Worm (Caenorhabditis elegans) whole organism, L2 larva: ENCODE measurements around the gene T21D12.11.

Experiments
- C34F6.9 ChIP-seq: fragments of 150-350 bp; optimal IDR thresholded peaks from 2 replicates; lab custom pipeline; 2014; ENCODE audit warnings: missing biosample characterization, missing genetic modification characterization
- F13H6.1 ChIP-seq: sonication (generic microtip); optimal IDR thresholded peaks from 2 replicates; lab custom pipeline; 2016; ENCODE audit warnings: missing genetic modification characterization, missing compliant biosample characterization
- R02D3.7 ChIP-seq: fragments of 150-350 bp; optimal IDR thresholded peaks from 2 replicates; lab custom pipeline; 2014; ENCODE audit warnings: missing biosample characterization, missing genetic modification characterization
- Y55F3AM.14 ChIP-seq: fragments of 200-800 bp; sonication (Bioruptor generic); optimal IDR thresholded peaks from 2 replicates; lab custom pipeline; 2018; ENCODE audit warnings: mild to moderate bottlenecking, missing genetic modification characterization, missing compliant biosample characterization
- ZK546.5 ChIP-seq: sonication (generic microtip); optimal IDR thresholded peaks from 2 replicates; lab custom pipeline; 2017; ENCODE audit warnings: missing biosample characterization, missing genetic modification characterization
- alr-1 ChIP-seq: fragments of 150-350 bp; optimal IDR thresholded peaks from 2 replicates; lab custom pipeline; 2014; ENCODE audit warnings: missing biosample characterization, missing genetic modification characterization
- ama-1 ChIP-seq: fragments of 150-350 bp; optimal IDR thresholded peaks from 2 replicates; lab custom pipeline; 2018; ENCODE audit warnings: inconsistent platforms
- blmp-1 ChIP-seq: sonication (generic microtip); optimal IDR thresholded peaks from 2 replicates; lab custom pipeline; 2017; ENCODE audit warnings: missing genetic modification characterization, mild to moderate bottlenecking, missing compliant biosample characterization, antibody characterized with exemption, moderate library complexity; ENCODE audit not compliant: insufficient read depth
- ceh-82 ChIP-seq: fragments of 150-350 bp; optimal IDR thresholded peaks from 2 replicates; lab custom pipeline; 2014; ENCODE audit warnings: missing biosample characterization, missing genetic modification characterization
- crh-2 ChIP-seq: sonication (generic microtip); optimal IDR thresholded peaks from 2 replicates; lab custom pipeline; 2017; ENCODE audit warnings: missing biosample characterization, missing genetic modification characterization
- egl-27 ChIP-seq: sonication (generic microtip); optimal IDR thresholded peaks from 3 replicates; lab custom pipeline; 2017; ENCODE audit warnings: missing biosample characterization, missing genetic modification reagents, missing genetic modification characterization
- elt-1 ChIP-seq: fragments of 150-350 bp; optimal IDR thresholded peaks from 2 replicates; lab custom pipeline; 2014; ENCODE audit warnings: missing biosample characterization, missing genetic modification characterization
- fos-1 ChIP-seq: fragments of 150-350 bp; optimal IDR thresholded peaks from 2 replicates; lab custom pipeline; 2014; ENCODE audit warnings: missing biosample characterization, missing genetic modification characterization
- gmeb-1 ChIP-seq: fragments of 150-350 bp; optimal IDR thresholded peaks from 2 replicates; lab custom pipeline; 2014; ENCODE audit warnings: missing biosample characterization, missing genetic modification characterization
- lin-11 ChIP-seq: fragments of 150-350 bp; sonication (generic microtip); optimal IDR thresholded peaks from 2 replicates; lab custom pipeline; 2014; ENCODE audit warnings: missing biosample characterization, missing genetic modification characterization, inconsistent platforms, mixed read lengths
- lin-13 ChIP-seq: fragments of 150-350 bp; optimal IDR thresholded peaks from 2 replicates; lab custom pipeline; 2014; ENCODE audit warnings: missing biosample characterization, missing genetic modification reagents, missing genetic modification characterization
- lsy-2 ChIP-seq, 2 experiments: fragments of 150-350 bp in 1 of 2; sonication (generic microtip) in 1 of 2; optimal IDR thresholded peaks; 2 replicates each; lab custom pipeline; 2014 to 2017; ENCODE audit warnings: missing biosample characterization in 2 of 2, missing genetic modification characterization in 2 of 2
- mab-5 ChIP-seq: fragments of 150-350 bp; optimal IDR thresholded peaks from 2 replicates; lab custom pipeline; 2014; ENCODE audit warnings: missing biosample characterization, missing genetic modification characterization
- mbf-1 ChIP-seq: sonication (generic microtip); optimal IDR thresholded peaks from 2 replicates; lab custom pipeline; 2017; ENCODE audit warnings: missing biosample characterization, missing genetic modification characterization
- mdl-1 ChIP-seq, 2 experiments: fragments of 150-350 bp in 1 of 2; sonication (generic microtip) in 1 of 2; optimal IDR thresholded peaks; 2 replicates each; lab custom pipeline; 2017; ENCODE audit warnings: missing biosample characterization in 2 of 2, missing genetic modification characterization in 2 of 2
- nhr-10 ChIP-seq: sonication (generic microtip); optimal IDR thresholded peaks from 2 replicates; lab custom pipeline; 2017; ENCODE audit warnings: missing biosample characterization, missing genetic modification characterization
- nhr-11 ChIP-seq: fragments of 150-350 bp; optimal IDR thresholded peaks from 2 replicates; lab custom pipeline; 2014; ENCODE audit warnings: missing biosample characterization, missing genetic modification characterization
- nhr-12 ChIP-seq: fragments of 150-350 bp; optimal IDR thresholded peaks from 2 replicates; lab custom pipeline; 2014; ENCODE audit warnings: missing biosample characterization, missing genetic modification characterization
- nhr-129 ChIP-seq: fragments of 150-350 bp; optimal IDR thresholded peaks from 2 replicates; lab custom pipeline; 2014; ENCODE audit warnings: missing biosample characterization, missing genetic modification characterization
- nhr-21 ChIP-seq: fragments of 150-350 bp; optimal IDR thresholded peaks from 2 replicates; lab custom pipeline; 2014; ENCODE audit warnings: missing biosample characterization, missing genetic modification characterization
- nhr-23 ChIP-seq: fragments of 150-350 bp; optimal IDR thresholded peaks from 2 replicates; lab custom pipeline; 2014; ENCODE audit warnings: missing biosample characterization, missing genetic modification reagents, missing genetic modification characterization
- nhr-237 ChIP-seq: fragments of 150-350 bp; optimal IDR thresholded peaks from 2 replicates; lab custom pipeline; 2014; ENCODE audit warnings: missing biosample characterization, missing genetic modification characterization
- nhr-25 ChIP-seq: fragments of 150-350 bp; sonication (generic microtip); optimal IDR thresholded peaks from 3 replicates; lab custom pipeline; 2014; ENCODE audit warnings: missing biosample characterization, missing genetic modification characterization
- nhr-6 ChIP-seq: fragments of 150-350 bp; optimal IDR thresholded peaks from 2 replicates; lab custom pipeline; 2014; ENCODE audit warnings: missing biosample characterization, missing genetic modification characterization
- peb-1 ChIP-seq: fragments of 150-350 bp; optimal IDR thresholded peaks from 2 replicates; lab custom pipeline; 2014; ENCODE audit warnings: missing biosample characterization, missing genetic modification characterization
- sem-4 ChIP-seq: fragments of 150-350 bp; optimal IDR thresholded peaks from 2 replicates; lab custom pipeline; 2014; ENCODE audit warnings: missing biosample characterization, missing genetic modification reagents, missing genetic modification characterization
- skn-1 ChIP-seq: sonication (generic microtip); optimal IDR thresholded peaks from 2 replicates; lab custom pipeline; 2017; ENCODE audit warnings: missing biosample characterization, missing genetic modification characterization
- sma-3 ChIP-seq: sonication (generic microtip); optimal IDR thresholded peaks from 2 replicates; lab custom pipeline; 2016; ENCODE audit warnings: missing genetic modification reagents, missing genetic modification characterization, missing compliant biosample characterization
- sma-9 ChIP-seq, 2 experiments: fragments of 150-350 bp in 1 of 2; sonication (generic microtip) in 1 of 2; optimal IDR thresholded peaks; 2 replicates each; lab custom pipeline; 2014 to 2016; ENCODE audit warnings: missing genetic modification characterization in 2 of 2, mild to moderate bottlenecking in 1 of 2, missing biosample characterization in 1 of 2, missing compliant biosample characterization in 1 of 2, missing genetic modification reagents in 1 of 2, moderate library complexity in 1 of 2
- unc-39 ChIP-seq: fragments of 150-350 bp; optimal IDR thresholded peaks from 2 replicates; lab custom pipeline; 2014; ENCODE audit warnings: missing biosample characterization, missing genetic modification characterization
- unc-55 ChIP-seq: fragments of 150-350 bp; sonication (generic microtip); optimal IDR thresholded peaks from 3 replicates; lab custom pipeline; 2014; ENCODE audit warnings: missing biosample characterization, missing genetic modification reagents, missing genetic modification characterization
- unc-62 ChIP-seq: fragments of 150-350 bp; optimal IDR thresholded peaks from 2 replicates; lab custom pipeline; 2014; ENCODE audit warnings: missing biosample characterization, missing genetic modification reagents, missing genetic modification characterization
- zag-1 ChIP-seq: fragments of 150-350 bp; optimal IDR thresholded peaks from 2 replicates; lab custom pipeline; 2014; ENCODE audit warnings: missing biosample characterization, missing genetic modification characterization
- ztf-1 ChIP-seq: fragments of 200-800 bp; sonication (Bioruptor generic); conservative IDR thresholded peaks from 2 replicates; pipeline ENCODE4 v1.3.6; 2022; ENCODE audit warnings: missing genetic modification characterization, missing compliant biosample characterization
- ztf-11 ChIP-seq: sonication (generic microtip); optimal IDR thresholded peaks from 2 replicates; lab custom pipeline; 2017; ENCODE audit warnings: missing biosample characterization, missing genetic modification characterization
- ztf-4 ChIP-seq: fragments of 150-350 bp; optimal IDR thresholded peaks from 2 replicates; lab custom pipeline; 2014; ENCODE audit warnings: missing biosample characterization, missing genetic modification characterization

The T21D12.11 gene

ce11 chrIV:255379-255857, 13.8 kb upstream of the T21D12.11 start, which contains the start of gene rcat-1 (continued):
- TF ChIP-seq unc-55 (peak; percentile 99), lin-11 (tag; lab: Kevin White, UChicago) (peak; percentile 85), sma-9 (GFP tag; optimal IDR thresholded peaks at IDR 0.05; lab: Kevin White, UChicago) (peak; percentile 64), sma-9 (tag; optimal IDR thresholded peaks at IDR 0.05; lab: Kevin White, UChicago) (no peak), mdl-1 (tag; optimal IDR thresholded peaks at IDR 0.05; lab: Kevin White, UChicago) (peak in 1 of 2 experiments; percentile 17), ztf-11 (tag; lab: Kevin White, UChicago) (no peak), nhr-23 (tag; lab: Kevin White, UChicago) (no peak), nhr-12 (tag; lab: Kevin White, UChicago) (no peak), egl-27 (tag; lab: Kevin White, UChicago) (peak; percentile 8)

DNA sequence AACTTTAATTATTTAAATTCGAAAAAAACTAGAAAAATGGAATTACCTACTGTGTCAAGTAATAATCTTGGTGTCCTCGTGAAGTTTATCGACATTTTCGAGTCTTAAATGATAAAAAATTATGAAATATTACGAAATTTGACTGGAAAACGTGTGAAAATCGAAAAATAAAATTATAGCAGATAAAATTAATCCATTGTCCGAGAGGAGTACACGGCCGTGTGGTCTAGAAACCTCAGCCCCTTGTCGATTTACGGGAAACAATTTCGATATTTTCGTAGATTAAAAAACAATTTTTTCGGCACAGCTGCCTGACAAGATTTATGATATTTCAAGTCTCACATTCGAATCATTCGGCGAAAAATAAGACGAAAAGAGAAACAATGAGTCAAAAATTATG, 12.1 kb upstream of the T21D12.11 start, which contains the start of gene R02D3.8:
Gene R02D3.8, minus strand, starts transcription at position 109 of the 400 bp plus-strand sequence.
- TF ChIP-seq crh-2 (tag; lab: Kevin White, UChicago) (peak; percentile 22), mdl-1 (tag; optimal IDR thresholded peaks at IDR 0.05; lab: Kevin White, UChicago) (no peak), unc-55 (peak; percentile 50), nhr-23 (tag; lab: Kevin White, UChicago) (no peak), nhr-129 (no peak), peb-1 (tag; lab: Kevin White, UChicago) (no peak), nhr-237 (tag; lab: Kevin White, UChicago) (no peak), alr-1 (tag; lab: Kevin White, UChicago) (no peak), blmp-1 (tag; lab: Kevin White, UChicago) (no peak), nhr-25 (tag; lab: Kevin White, UChicago) (peak; percentile 46), sem-4 (tag; lab: Kevin White, UChicago) (no peak), gmeb-1 (peak; percentile 24), zag-1 (no peak), F13H6.1 (tag; lab: Kevin White, UChicago) (no peak), elt-1 (tag; lab: Kevin White, UChicago) (no peak), ztf-11 (tag; lab: Kevin White, UChicago) (no peak), unc-62 (GFP tag; lab: Kevin White, UChicago) (no peak), ama-1 (lab: Kevin White, UChicago) (no peak), C34F6.9 (tag; lab: Kevin White, UChicago) (peak; percentile 45), nhr-11 (tag; lab: Kevin White, UChicago) (no peak), ztf-1 (GFP tag; lab: Robert Waterston, UW) (no peak), R02D3.7 (tag; lab: Kevin White, UChicago) (no peak), lin-11 (tag; lab: Kevin White, UChicago) (no peak), Y55F3AM.14 (GFP tag; lab: Kevin White, UChicago) (no peak), egl-27 (tag; lab: Kevin White, UChicago) (no peak), lin-13 (GFP tag; lab: Kevin White, UChicago) (peak; percentile 10), sma-9 (GFP tag; optimal IDR thresholded peaks at IDR 0.05; lab: Kevin White, UChicago) (peak; percentile 62), sma-9 (tag; optimal IDR thresholded peaks at IDR 0.05; lab: Kevin White, UChicago) (no peak), fos-1 (no peak), mab-5 (tag; lab: Kevin White, UChicago) (no peak), ztf-4 (tag; lab: Kevin White, UChicago) (no peak), sma-3 (GFP tag; lab: Kevin White, UChicago) (peak; percentile 44), ZK546.5 (tag; lab: Kevin White, UChicago) (no peak), lsy-2 (tag; optimal IDR thresholded peaks at IDR 0.05; lab: Kevin White, UChicago) (peak in 1 of 2 experiments; percentile 70), nhr-10 (tag; lab: Kevin White, UChicago) (no peak), nhr-21 (tag; lab: Kevin White, UChicago) (peak; percentile 19), mbf-1 (no peak), skn-1 (tag; lab: Kevin White, UChicago) (no peak), unc-39 (tag; lab: Kevin White, UChicago) (no peak), ceh-82 (tag; lab: Kevin White, UChicago) (no peak), nhr-6 (tag; lab: Kevin White, UChicago) (no peak)
